Worm (Caenorhabditis elegans) whole organism, L1 larva: Measurements from ENCODE around the gene fbxa-208.

Experiments used
- C04F5.9 ChIP-seq: sonication (generic microtip); optimal IDR thresholded peaks from 2 replicates; lab custom pipeline; 2016; ENCODE audit warnings: missing genetic modification characterization, missing compliant biosample characterization
- C16A3.4 ChIP-seq: fragments of 150-350 bp; optimal IDR thresholded peaks from 2 replicates; lab custom pipeline; 2014; ENCODE audit warnings: missing biosample characterization, missing genetic modification characterization
- aly-2 ChIP-seq: fragments of 150-350 bp; optimal IDR thresholded peaks from 2 replicates; lab custom pipeline; 2014; ENCODE audit warnings: missing biosample characterization, missing genetic modification characterization
- ceh-8 ChIP-seq: fragments of 200-800 bp; sonication (Bioruptor generic); optimal IDR thresholded peaks from 2 replicates; lab custom pipeline; 2018; ENCODE audit warnings: mild to moderate bottlenecking, missing genetic modification characterization, moderate library complexity, missing compliant biosample characterization
- ceh-82 ChIP-seq, 3 experiments: fragments of 150-350 bp in 1 of 3; sonication (generic microtip) in 2 of 3; optimal IDR thresholded peaks; 2 replicates each; lab custom pipeline; 2014 to 2017; ENCODE audit warnings: missing biosample characterization in 3 of 3, missing genetic modification characterization in 3 of 3
- ces-1 ChIP-seq: fragments of 150-350 bp; optimal IDR thresholded peaks from 2 replicates; lab custom pipeline; 2014; ENCODE audit warnings: missing biosample characterization, missing genetic modification reagents, missing genetic modification characterization
- dpl-1 ChIP-seq, 3 experiments: fragments of 150-350 bp in 2 of 3; sonication (generic microtip) in 1 of 3; optimal IDR thresholded peaks; 2 replicates each; lab custom pipeline; 2014 to 2017; ENCODE audit warnings: missing biosample characterization in 3 of 3, missing genetic modification characterization in 3 of 3, missing genetic modification reagents in 3 of 3
- efl-1 ChIP-seq, 4 experiments: fragments of 150-350 bp; optimal IDR thresholded peaks in 3 of 4; peaks in 1 of 4; 1 replicate in 1 of 4; 2 replicates in 3 of 4; lab custom pipeline; 2014; ENCODE audit warnings: missing biosample characterization in 2 of 4, missing genetic modification characterization in 2 of 4, missing genetic modification reagents in 2 of 4
- efl-3 ChIP-seq: fragments of 200-800 bp; sonication (Bioruptor generic); optimal IDR thresholded peaks from 2 replicates; lab custom pipeline; 2018; ENCODE audit warnings: mild to moderate bottlenecking, missing genetic modification characterization, missing compliant biosample characterization
- egl-27 ChIP-seq, 2 experiments: fragments of 150-350 bp in 1 of 2; sonication (generic microtip); optimal IDR thresholded peaks; 3 replicates each; lab custom pipeline; 2017 to 2018; ENCODE audit warnings: missing biosample characterization in 2 of 2, missing genetic modification characterization in 2 of 2, missing genetic modification reagents in 2 of 2
- elt-3 ChIP-seq, 6 experiments: fragments of 150-350 bp in 1 of 6; sonication (generic microtip); optimal IDR thresholded peaks; 2 replicates each; lab custom pipeline; 2017 to 2018; ENCODE audit warnings: missing biosample characterization in 6 of 6, missing genetic modification characterization in 6 of 6, inconsistent platforms in 1 of 6
- fkh-4 ChIP-seq: sonication (generic microtip); optimal IDR thresholded peaks from 2 replicates; lab custom pipeline; 2016; ENCODE audit warnings: missing compliant biosample characterization, missing genetic modification characterization, borderline replicate concordance
- hlh-4 ChIP-seq: sonication (generic microtip); optimal IDR thresholded peaks from 2 replicates; lab custom pipeline; 2016; ENCODE audit warnings: mild to moderate bottlenecking, missing genetic modification characterization, missing compliant biosample characterization
- hpl-2 ChIP-seq: fragments of 150-350 bp; optimal IDR thresholded peaks from 2 replicates; lab custom pipeline; 2014; ENCODE audit warnings: missing biosample characterization, missing genetic modification reagents, missing genetic modification characterization
- irx-1 ChIP-seq: sonication (generic microtip); optimal IDR thresholded peaks from 2 replicates; lab custom pipeline; 2016; ENCODE audit warnings: missing genetic modification characterization, missing compliant biosample characterization
- jun-1 ChIP-seq: fragments of 150-350 bp; optimal IDR thresholded peaks from 2 replicates; lab custom pipeline; 2014; ENCODE audit warnings: missing biosample characterization, missing genetic modification reagents, missing genetic modification characterization
- lin-14 ChIP-seq: fragments of 200-800 bp; sonication (Bioruptor generic); optimal IDR thresholded peaks from 2 replicates; lab custom pipeline; 2018; ENCODE audit warnings: mild to moderate bottlenecking, missing genetic modification characterization, moderate library complexity, missing compliant biosample characterization
- lin-35 ChIP-seq, 2 experiments: fragments of 150-350 bp; optimal IDR thresholded peaks; 2 replicates each; lab custom pipeline; 2014; ENCODE audit warnings: missing biosample characterization in 2 of 2, missing genetic modification characterization in 2 of 2, missing genetic modification reagents in 2 of 2
- lin-39 ChIP-seq: fragments of 150-350 bp; optimal IDR thresholded peaks from 2 replicates; lab custom pipeline; 2014; ENCODE audit warnings: missing biosample characterization, missing genetic modification reagents, missing genetic modification characterization
- lsy-2 ChIP-seq, 2 experiments: fragments of 150-350 bp; optimal IDR thresholded peaks; 2 replicates each; lab custom pipeline; 2014; ENCODE audit warnings: missing biosample characterization in 2 of 2, missing genetic modification characterization in 2 of 2
- mdl-1 ChIP-seq, 2 experiments: fragments of 150-350 bp; optimal IDR thresholded peaks; 2 replicates each; lab custom pipeline; 2014 to 2017; ENCODE audit warnings: missing biosample characterization in 2 of 2, missing genetic modification characterization in 2 of 2, inconsistent platforms in 1 of 2
- mep-1 ChIP-seq: fragments of 150-350 bp; optimal IDR thresholded peaks from 2 replicates; lab custom pipeline; 2014; ENCODE audit warnings: missing biosample characterization, missing genetic modification characterization
- nhr-19 ChIP-seq: fragments of 200-800 bp; sonication (Bioruptor generic); conservative IDR thresholded peaks from 2 replicates; pipeline ENCODE4 v1.3.6; 2022; ENCODE audit warnings: missing genetic modification characterization, missing compliant biosample characterization
- nhr-28 ChIP-seq: fragments of 150-350 bp; optimal IDR thresholded peaks from 2 replicates; lab custom pipeline; 2014; ENCODE audit warnings: missing biosample characterization, missing genetic modification characterization
- nhr-71 ChIP-seq: sonication (generic microtip); optimal IDR thresholded peaks from 2 replicates; lab custom pipeline; 2016; ENCODE audit warnings: mild to moderate bottlenecking, missing genetic modification characterization, moderate library complexity, missing compliant biosample characterization
- nhr-77 ChIP-seq: fragments of 150-350 bp; optimal IDR thresholded peaks from 2 replicates; lab custom pipeline; 2014; ENCODE audit warnings: missing biosample characterization, missing genetic modification characterization
- nhr-84 ChIP-seq: sonication (generic microtip); optimal IDR thresholded peaks from 2 replicates; lab custom pipeline; 2017; ENCODE audit warnings: missing biosample characterization, missing genetic modification characterization
- snu-23 ChIP-seq: sonication (generic microtip); optimal IDR thresholded peaks from 2 replicates; lab custom pipeline; 2016; ENCODE audit warnings: missing genetic modification characterization, missing compliant biosample characterization
- sptf-1 ChIP-seq: fragments of 150-350 bp; optimal IDR thresholded peaks from 2 replicates; lab custom pipeline; 2014; ENCODE audit warnings: missing biosample characterization, missing genetic modification characterization
- sup-37 ChIP-seq: fragments of 200-800 bp; sonication (Bioruptor generic); optimal IDR thresholded peaks from 2 replicates; lab custom pipeline; 2018; ENCODE audit warnings: mild to moderate bottlenecking, missing genetic modification characterization, missing compliant biosample characterization
- tbx-2 ChIP-seq: sonication (generic microtip); optimal IDR thresholded peaks from 2 replicates; lab custom pipeline; 2016; ENCODE audit warnings: missing genetic modification characterization, missing compliant biosample characterization
- unc-30 ChIP-seq: sonication (generic microtip); optimal IDR thresholded peaks from 2 replicates; lab custom pipeline; 2017; ENCODE audit warnings: missing biosample characterization, missing genetic modification characterization
- unc-62 ChIP-seq: fragments of 150-350 bp; optimal IDR thresholded peaks from 2 replicates; lab custom pipeline; 2014; ENCODE audit warnings: missing biosample characterization, missing genetic modification reagents, missing genetic modification characterization
- unc-86 ChIP-seq: sonication (generic microtip); optimal IDR thresholded peaks from 2 replicates; lab custom pipeline; 2016; ENCODE audit warnings: missing genetic modification characterization, missing compliant biosample characterization
- unc-98 ChIP-seq: fragments of 200-800 bp; sonication (Bioruptor generic); IDR thresholded peaks from 2 replicates; pipeline ENCODE4 v1.3.6; 2022; ENCODE audit warnings: missing genetic modification characterization, missing compliant biosample characterization
- vab-15 ChIP-seq: sonication (generic microtip); optimal IDR thresholded peaks from 2 replicates; lab custom pipeline; 2017; ENCODE audit warnings: missing genotype, mild to moderate bottlenecking, missing genetic modification characterization, missing compliant biosample characterization
- xbp-1 ChIP-seq: sonication (generic microtip); optimal IDR thresholded peaks from 2 replicates; lab custom pipeline; 2016; ENCODE audit warnings: missing genetic modification characterization, missing compliant biosample characterization

Gene fbxa-208

DNA sequence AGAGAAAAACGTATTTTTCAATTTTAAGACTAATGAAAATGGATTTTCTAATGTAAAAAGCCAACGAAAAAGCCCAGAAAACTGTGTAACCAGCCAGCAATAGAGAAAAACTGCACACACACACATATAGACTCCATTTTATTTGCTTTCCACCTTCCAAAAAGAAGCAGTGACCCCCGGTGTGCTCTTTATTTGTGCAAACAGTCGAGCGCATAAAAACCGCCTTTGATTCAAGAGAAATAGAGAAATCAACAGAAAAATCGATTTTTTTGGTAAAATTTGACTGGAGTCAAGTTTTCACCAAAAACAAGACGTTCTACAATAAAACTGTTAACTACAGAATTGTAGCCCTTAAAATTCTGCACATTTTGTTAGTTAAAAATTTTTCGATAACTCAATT lies 28.0 kb upstream of the fbxa-208 start:
- TF ChIP-seq nhr-71 (no peak), ces-1 (GFP tag; lab: Kevin White, UChicago) (no peak), efl-3 (GFP tag; lab: Kevin White, UChicago) (no peak), C16A3.4 (no peak), lin-35 (GFP tag; optimal IDR thresholded peaks at IDR 0.05; lab: Kevin White, UChicago) (no peak), sup-37 (GFP tag; lab: Kevin White, UChicago) (no peak), vab-15 (tag; lab: Kevin White, UChicago) (no peak), ceh-8 (GFP tag; lab: Kevin White, UChicago) (no peak), nhr-84 (no peak), unc-86 (tag; lab: Kevin White, UChicago) (no peak), unc-98 (GFP tag; lab: Robert Waterston, UW) (no peak), mep-1 (tag; lab: Kevin White, UChicago) (no peak), irx-1 (no peak), unc-62 (GFP tag; lab: Kevin White, UChicago) (no peak), hpl-2 (GFP tag; lab: Kevin White, UChicago) (no peak), fkh-4 (tag; lab: Kevin White, UChicago) (no peak), nhr-28 (tag; lab: Kevin White, UChicago) (no peak)

DNA sequence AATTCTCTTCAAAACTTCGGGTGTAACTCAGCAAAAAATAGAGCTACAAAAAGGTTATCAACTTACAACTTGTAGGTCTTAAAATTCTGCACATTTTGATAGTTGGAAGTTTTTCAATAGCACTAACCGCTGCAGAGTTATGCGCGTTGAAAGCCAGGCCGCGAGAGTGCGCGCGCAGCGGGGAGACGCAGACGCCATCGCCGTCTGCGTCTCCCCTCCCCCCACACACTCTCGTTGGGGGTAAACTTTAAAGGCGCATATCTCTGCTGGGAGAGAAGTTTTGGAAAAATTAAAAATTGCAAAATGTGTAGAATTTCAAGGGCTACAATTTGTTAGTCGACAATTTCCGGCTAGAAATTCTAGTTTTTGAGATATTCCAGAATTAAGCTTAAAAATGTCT lies 27.1 kb upstream of the fbxa-208 start:
- TF ChIP-seq ces-1 (GFP tag; lab: Kevin White, UChicago) (no peak), nhr-19 (GFP tag; lab: Robert Waterston, UW) (no peak), lin-39 (tag; lab: Kevin White, UChicago) (no peak), lsy-2 (tag; optimal IDR thresholded peaks at IDR 0.05; lab: Kevin White, UChicago) (no peak), nhr-77 (tag; lab: Kevin White, UChicago) (no peak), efl-3 (GFP tag; lab: Kevin White, UChicago) (no peak), sptf-1 (tag; lab: Kevin White, UChicago) (no peak), lin-14 (GFP tag; lab: Kevin White, UChicago) (no peak)

- TF ChIP-seq mdl-1 (tag; optimal IDR thresholded peaks at IDR 0.05; lab: Kevin White, UChicago) (no peak), unc-98 (GFP tag; lab: Robert Waterston, UW) (no peak), snu-23 (no peak), aly-2 (tag; lab: Kevin White, UChicago) (no peak), lin-14 (GFP tag; lab: Kevin White, UChicago) (no peak), unc-30 (tag; lab: Kevin White, UChicago) (no peak), dpl-1 (GFP tag; optimal IDR thresholded peaks at IDR 0.05; lab: Kevin White, UChicago) (no peak), xbp-1 (tag; lab: Kevin White, UChicago) (no peak), elt-3 (tag; optimal IDR thresholded peaks at IDR 0.05; lab: Kevin White, UChicago) (no peak), jun-1 (tag; lab: Kevin White, UChicago) (no peak), hlh-4 (tag; lab: Kevin White, UChicago) (no peak), tbx-2 (tag; lab: Kevin White, UChicago) (no peak)
Measured at ce11 chrIII:1230174-1230573, 26.4 kb upstream of the fbxa-208 start, which contains the start of gene pes-4. pes-4 (minus strand) TSS chrIII:1230274.

DNA sequence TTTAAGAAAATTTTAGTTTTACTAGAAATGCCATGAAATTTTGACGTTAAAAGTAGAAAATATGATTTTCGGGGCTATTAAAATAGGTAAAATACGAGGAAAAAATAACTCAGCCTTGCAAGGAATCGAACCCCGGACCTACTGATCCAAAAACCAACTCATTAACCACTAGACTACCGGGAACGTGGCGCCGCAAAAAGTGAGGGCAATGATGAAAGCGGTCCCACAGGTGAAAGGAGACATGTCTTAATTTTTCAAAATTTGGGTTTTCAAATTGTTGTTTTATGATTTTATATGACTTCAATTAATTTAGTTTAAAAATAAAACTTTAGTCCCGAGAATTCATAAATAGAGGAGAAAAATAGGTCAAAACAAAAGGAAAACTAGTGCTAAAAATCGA lies 25.9 kb upstream of the fbxa-208 start:
- TF ChIP-seq lsy-2 (tag; optimal IDR thresholded peaks at IDR 0.05; lab: Kevin White, UChicago) (no peak), snu-23 (no peak), C04F5.9 (tag; lab: Kevin White, UChicago) (no peak), hlh-4 (tag; lab: Kevin White, UChicago) (no peak), efl-1 (optimal IDR thresholded peaks at IDR 0.05; lab: Kevin White, UChicago) (no peak), efl-1 (GFP tag; optimal IDR thresholded peaks at IDR 0.05 in 1 of 2; lab: Kevin White, UChicago) (peak in 1 of 2 experiments; percentile 86), egl-27 (tag; optimal IDR thresholded peaks at IDR 0.05; lab: Kevin White, UChicago) (no peak), hpl-2 (GFP tag; lab: Kevin White, UChicago) (no peak), ceh-82 (tag; optimal IDR thresholded peaks at IDR 0.05; lab: Kevin White, UChicago) (no peak)
